Worm (Caenorhabditis elegans): ENCODE measurements around the gene spsb-1.

DNA sequence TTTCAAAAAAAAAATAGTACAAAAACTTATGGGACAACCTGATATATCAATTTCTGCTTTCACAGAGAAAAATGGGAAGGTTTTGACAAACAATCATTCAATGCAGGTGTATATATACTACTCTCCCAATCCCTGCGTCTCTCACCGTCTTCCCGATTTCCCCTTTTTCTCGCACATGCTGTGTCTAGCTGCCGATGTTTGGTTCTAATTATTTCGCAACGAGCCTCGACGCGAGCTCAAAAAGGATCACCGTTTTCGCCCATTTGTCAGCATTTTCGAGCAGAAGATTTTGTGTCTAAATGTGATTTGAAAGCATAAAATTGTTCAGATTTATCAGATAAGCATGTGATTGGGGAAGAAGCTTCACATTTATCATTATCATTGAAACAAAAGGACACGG, 23.4 kb upstream of the spsb-1 start:
- no peak for TF ChIP-seq unc-62 (GFP tag; optimal IDR thresholded peaks at IDR 0.05)
- TF ChIP-seq nhr-28 (tag; optimal IDR thresholded peaks at IDR 0.05) = no peak
- TF ChIP-seq lin-39 (tag; optimal IDR thresholded peaks at IDR 0.05) = peak; percentile 46
- TF ChIP-seq nhr-77 (tag; optimal IDR thresholded peaks at IDR 0.05) = no peak
- TF ChIP-seq ztf-4 (tag; optimal IDR thresholded peaks at IDR 0.05) = no peak
- no peak for TF ChIP-seq nhr-23 (tag; optimal IDR thresholded peaks at IDR 0.05)
- TF ChIP-seq ZK546.5 (tag; optimal IDR thresholded peaks at IDR 0.05) = no peak
- TF ChIP-seq nhr-76 (tag; optimal IDR thresholded peaks at IDR 0.05) = no peak
